Worm (Caenorhabditis elegans): ENCODE results near the gene wdfy-3.

DNA sequence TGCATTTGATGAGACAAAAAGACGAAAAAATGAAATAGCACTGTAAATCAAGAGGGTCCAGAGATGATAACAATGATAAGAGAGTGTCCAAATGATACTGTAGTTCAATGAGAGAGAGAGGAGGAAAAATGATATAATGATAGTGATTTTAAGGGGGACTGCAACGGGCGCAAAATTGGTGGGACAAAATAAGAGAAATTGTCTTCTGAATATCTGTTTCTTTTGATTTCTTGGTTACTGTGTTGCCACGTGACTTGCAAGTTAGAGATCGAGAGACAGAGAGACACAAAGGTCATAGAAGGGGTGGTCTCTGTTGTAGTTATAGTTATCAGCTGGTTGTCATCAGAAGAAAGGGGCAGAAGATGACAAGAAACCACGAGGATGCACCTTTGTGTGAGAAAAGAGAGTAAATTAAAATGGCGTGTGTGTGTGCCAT, 62.8 kb downstream of the wdfy-3 start:
- TF ChIP-seq ama-1 (optimal IDR thresholded peaks at IDR 0.05): no peak
- no peak for TF ChIP-seq hnd-1 (tag; optimal IDR thresholded peaks at IDR 0.05)
- TF ChIP-seq flt-1 (GFP tag; IDR thresholded peaks at IDR 0.05): no peak
- TF ChIP-seq ceh-36 (tag; optimal IDR thresholded peaks at IDR 0.05): no peak
